Worm (Caenorhabditis elegans) whole organism, L1 larva: ENCODE measurements around the gene R09H10.7.

ENCODE experiments used
- C16A3.4 ChIP-seq: fragments of 150-350 bp; optimal IDR thresholded peaks from 2 replicates; lab custom pipeline; 2014; ENCODE audit warnings: missing biosample characterization, missing genetic modification characterization
- C34B4.2 ChIP-seq: sonication (generic microtip); optimal IDR thresholded peaks from 2 replicates; lab custom pipeline; 2017; ENCODE audit warnings: mild to moderate bottlenecking, missing genetic modification characterization, missing compliant biosample characterization
- Y116A8C.19 ChIP-seq: sonication (generic microtip); optimal IDR thresholded peaks from 2 replicates; lab custom pipeline; 2016; ENCODE audit warnings: missing compliant biosample characterization, missing genetic modification characterization, borderline replicate concordance
- aha-1 ChIP-seq: fragments of 150-350 bp; optimal IDR thresholded peaks from 2 replicates; lab custom pipeline; 2014; ENCODE audit warnings: missing biosample characterization, missing genetic modification characterization
- aly-2 ChIP-seq: fragments of 150-350 bp; optimal IDR thresholded peaks from 2 replicates; lab custom pipeline; 2014; ENCODE audit warnings: missing biosample characterization, missing genetic modification characterization
- ceh-8 ChIP-seq: fragments of 200-800 bp; sonication (Bioruptor generic); optimal IDR thresholded peaks from 2 replicates; lab custom pipeline; 2018; ENCODE audit warnings: mild to moderate bottlenecking, missing genetic modification characterization, moderate library complexity, missing compliant biosample characterization
- ceh-82 ChIP-seq, 3 experiments: fragments of 150-350 bp in 1 of 3; sonication (generic microtip) in 2 of 3; optimal IDR thresholded peaks; 2 replicates each; lab custom pipeline; 2014 to 2017; ENCODE audit warnings: missing biosample characterization in 3 of 3, missing genetic modification characterization in 3 of 3
- ceh-88 ChIP-seq: fragments of 200-800 bp; sonication (Bioruptor generic); IDR thresholded peaks from 2 replicates; pipeline ENCODE4 v1.3.6; 2022; ENCODE audit warnings: missing genetic modification characterization, missing compliant biosample characterization
- ces-1 ChIP-seq: fragments of 150-350 bp; optimal IDR thresholded peaks from 2 replicates; lab custom pipeline; 2014; ENCODE audit warnings: missing biosample characterization, missing genetic modification reagents, missing genetic modification characterization
- dsc-1 ChIP-seq: sonication (generic microtip); optimal IDR thresholded peaks from 2 replicates; lab custom pipeline; 2016; ENCODE audit warnings: mild to moderate bottlenecking, missing genetic modification characterization, missing compliant biosample characterization
- efl-1 ChIP-seq, 4 experiments: fragments of 150-350 bp; optimal IDR thresholded peaks in 3 of 4; peaks in 1 of 4; 1 replicate in 1 of 4; 2 replicates in 3 of 4; lab custom pipeline; 2014; ENCODE audit warnings: missing biosample characterization in 2 of 4, missing genetic modification characterization in 2 of 4, missing genetic modification reagents in 2 of 4
- egl-27 ChIP-seq, 2 experiments: fragments of 150-350 bp in 1 of 2; sonication (generic microtip); optimal IDR thresholded peaks; 3 replicates each; lab custom pipeline; 2017 to 2018; ENCODE audit warnings: missing biosample characterization in 2 of 2, missing genetic modification characterization in 2 of 2, missing genetic modification reagents in 2 of 2
- elt-2 ChIP-seq: sonication (generic microtip); optimal IDR thresholded peaks from 2 replicates; lab custom pipeline; 2016; ENCODE audit warnings: missing genetic modification characterization, mild to moderate bottlenecking, inconsistent platforms, missing compliant biosample characterization, missing genetic modification reagents
- elt-3 ChIP-seq, 6 experiments: fragments of 150-350 bp in 1 of 6; sonication (generic microtip); optimal IDR thresholded peaks; 2 replicates each; lab custom pipeline; 2017 to 2018; ENCODE audit warnings: missing biosample characterization in 6 of 6, missing genetic modification characterization in 6 of 6, inconsistent platforms in 1 of 6
- ets-5 ChIP-seq: fragments of 200-800 bp; sonication (Bioruptor generic); IDR thresholded peaks from 2 replicates; pipeline ENCODE4 v1.3.6; 2022; ENCODE audit warnings: missing genetic modification characterization, missing compliant biosample characterization
- fkh-4 ChIP-seq: sonication (generic microtip); optimal IDR thresholded peaks from 2 replicates; lab custom pipeline; 2016; ENCODE audit warnings: missing compliant biosample characterization, missing genetic modification characterization, borderline replicate concordance
- fkh-8 ChIP-seq: sonication (generic microtip); optimal IDR thresholded peaks from 2 replicates; lab custom pipeline; 2016; ENCODE audit warnings: mild to moderate bottlenecking, missing genetic modification characterization, missing compliant biosample characterization
- fos-1 ChIP-seq: fragments of 150-350 bp; optimal IDR thresholded peaks from 2 replicates; lab custom pipeline; 2014; ENCODE audit warnings: missing biosample characterization, missing genetic modification characterization
- grh-1 ChIP-seq: fragments of 200-800 bp; sonication (Bioruptor generic); IDR thresholded peaks from 2 replicates; pipeline ENCODE4 v1.3.6; 2022; ENCODE audit warnings: missing genetic modification reagents, missing genetic modification characterization, missing compliant biosample characterization
- hlh-4 ChIP-seq: sonication (generic microtip); optimal IDR thresholded peaks from 2 replicates; lab custom pipeline; 2016; ENCODE audit warnings: mild to moderate bottlenecking, missing genetic modification characterization, missing compliant biosample characterization
- irx-1 ChIP-seq: sonication (generic microtip); optimal IDR thresholded peaks from 2 replicates; lab custom pipeline; 2016; ENCODE audit warnings: missing genetic modification characterization, missing compliant biosample characterization
- jun-1 ChIP-seq: fragments of 150-350 bp; optimal IDR thresholded peaks from 2 replicates; lab custom pipeline; 2014; ENCODE audit warnings: missing biosample characterization, missing genetic modification reagents, missing genetic modification characterization
- lin-14 ChIP-seq: fragments of 200-800 bp; sonication (Bioruptor generic); optimal IDR thresholded peaks from 2 replicates; lab custom pipeline; 2018; ENCODE audit warnings: mild to moderate bottlenecking, missing genetic modification characterization, moderate library complexity, missing compliant biosample characterization
- mdl-1 ChIP-seq, 2 experiments: fragments of 150-350 bp; optimal IDR thresholded peaks; 2 replicates each; lab custom pipeline; 2014 to 2017; ENCODE audit warnings: missing biosample characterization in 2 of 2, missing genetic modification characterization in 2 of 2, inconsistent platforms in 1 of 2
- mef-2 ChIP-seq: fragments of 150-350 bp; optimal IDR thresholded peaks from 2 replicates; lab custom pipeline; 2014; ENCODE audit warnings: missing biosample characterization, missing genetic modification characterization
- mep-1 ChIP-seq: fragments of 150-350 bp; optimal IDR thresholded peaks from 2 replicates; lab custom pipeline; 2014; ENCODE audit warnings: missing biosample characterization, missing genetic modification characterization
- nhr-20 ChIP-seq: sonication (generic microtip); optimal IDR thresholded peaks from 2 replicates; lab custom pipeline; 2016; ENCODE audit warnings: mild to moderate bottlenecking, missing genetic modification characterization, missing compliant biosample characterization
- nhr-237 ChIP-seq: fragments of 150-350 bp; optimal IDR thresholded peaks from 2 replicates; lab custom pipeline; 2014; ENCODE audit warnings: missing biosample characterization, missing genetic modification characterization
- nhr-71 ChIP-seq: sonication (generic microtip); optimal IDR thresholded peaks from 2 replicates; lab custom pipeline; 2016; ENCODE audit warnings: mild to moderate bottlenecking, missing genetic modification characterization, moderate library complexity, missing compliant biosample characterization
- nhr-77 ChIP-seq: fragments of 150-350 bp; optimal IDR thresholded peaks from 2 replicates; lab custom pipeline; 2014; ENCODE audit warnings: missing biosample characterization, missing genetic modification characterization
- nhr-85 ChIP-seq: sonication (generic microtip); peaks from one replicate; lab custom pipeline; 2016; ENCODE audit warnings: missing genetic modification characterization, inconsistent platforms, missing compliant biosample characterization
- pag-3 ChIP-seq: sonication (generic microtip); optimal IDR thresholded peaks from 2 replicates; lab custom pipeline; 2017; ENCODE audit warnings: missing genetic modification characterization, mild to moderate bottlenecking, missing compliant biosample characterization, antibody characterized with exemption, borderline replicate concordance; ENCODE audit not compliant: insufficient read depth
- snu-23 ChIP-seq: sonication (generic microtip); optimal IDR thresholded peaks from 2 replicates; lab custom pipeline; 2016; ENCODE audit warnings: missing genetic modification characterization, missing compliant biosample characterization
- sptf-1 ChIP-seq: fragments of 150-350 bp; optimal IDR thresholded peaks from 2 replicates; lab custom pipeline; 2014; ENCODE audit warnings: missing biosample characterization, missing genetic modification characterization
- swsn-7 ChIP-seq: sonication (generic microtip); optimal IDR thresholded peaks from 2 replicates; lab custom pipeline; 2016; ENCODE audit warnings: missing genetic modification characterization, missing compliant biosample characterization
- tbx-2 ChIP-seq: sonication (generic microtip); optimal IDR thresholded peaks from 2 replicates; lab custom pipeline; 2016; ENCODE audit warnings: missing genetic modification characterization, missing compliant biosample characterization
- tlp-1 ChIP-seq: fragments of 150-350 bp; optimal IDR thresholded peaks from 2 replicates; lab custom pipeline; 2014; ENCODE audit warnings: missing biosample characterization, missing genetic modification characterization
- unc-130 ChIP-seq: fragments of 150-350 bp; optimal IDR thresholded peaks from 2 replicates; lab custom pipeline; 2017; ENCODE audit warnings: missing biosample characterization, missing genetic modification characterization, inconsistent platforms
- unc-30 ChIP-seq: sonication (generic microtip); optimal IDR thresholded peaks from 2 replicates; lab custom pipeline; 2017; ENCODE audit warnings: missing biosample characterization, missing genetic modification characterization
- unc-98 ChIP-seq: fragments of 200-800 bp; sonication (Bioruptor generic); IDR thresholded peaks from 2 replicates; pipeline ENCODE4 v1.3.6; 2022; ENCODE audit warnings: missing genetic modification characterization, missing compliant biosample characterization
- zag-1 ChIP-seq: fragments of 150-350 bp; optimal IDR thresholded peaks from 2 replicates; lab custom pipeline; 2014; ENCODE audit warnings: missing biosample characterization, missing genetic modification characterization
- ztf-4 ChIP-seq: fragments of 150-350 bp; optimal IDR thresholded peaks from 2 replicates; lab custom pipeline; 2014; ENCODE audit warnings: missing biosample characterization, missing genetic modification characterization

R09H10.7 gene

ce11 chrIV:10593570-10593969 lies 27.3 kb upstream of the R09H10.7 start, which contains the start of gene C43F9.7:
C43F9.7 (minus strand) TSS chrIV:10593670.
- TF ChIP-seq unc-98 (no peak), ces-1 (no peak), swsn-7 (tag; lab: Kevin White, UChicago) (no peak), dsc-1 (peak; percentile 24)

ce11 chrIV:10596505-10596904 lies 24.4 kb upstream of the R09H10.7 start, which contains the start of gene C43F9.11:
C43F9.11 (plus strand) TSS chrIV:10596805.
- TF ChIP-seq aly-2 (no peak), elt-2 (tag; lab: Kevin White, UChicago) (no peak), elt-3 (tag; optimal IDR thresholded peaks at IDR 0.05; lab: Kevin White, UChicago) (no peak), C16A3.4 (tag; lab: Kevin White, UChicago) (no peak), unc-130 (tag; lab: Kevin White, UChicago) (no peak), ceh-88 (GFP tag; lab: Robert Waterston, UW) (no peak), jun-1 (tag; lab: Kevin White, UChicago) (no peak), nhr-20 (no peak), fkh-8 (no peak), nhr-85 (no peak)

- TF ChIP-seq nhr-77 (tag; lab: Kevin White, UChicago) (no peak), ces-1 (no peak), lin-14 (no peak), aly-2 (no peak), Y116A8C.19 (tag; lab: Kevin White, UChicago) (no peak), irx-1 (tag; lab: Kevin White, UChicago) (no peak), ets-5 (GFP tag; lab: Robert Waterston, UW) (no peak), jun-1 (tag; lab: Kevin White, UChicago) (no peak), tlp-1 (tag; lab: Kevin White, UChicago) (no peak), fos-1 (tag; lab: Kevin White, UChicago) (no peak), C16A3.4 (tag; lab: Kevin White, UChicago) (no peak), nhr-237 (no peak), pag-3 (tag; lab: Kevin White, UChicago) (no peak), mef-2 (tag; lab: Kevin White, UChicago) (no peak), swsn-7 (tag; lab: Kevin White, UChicago) (no peak), unc-130 (tag; lab: Kevin White, UChicago) (no peak)
Observed at ce11 chrIV:10599983-10600382, 20.9 kb upstream of the R09H10.7 start, which contains the start of gene R09H10.1. R09H10.1 (plus strand) TSS chrIV:10600283.

- TF ChIP-seq zag-1 (no peak), aly-2 (no peak), tbx-2 (tag; lab: Kevin White, UChicago) (no peak), sptf-1 (tag; lab: Kevin White, UChicago) (no peak), fkh-4 (no peak), snu-23 (GFP tag; lab: Kevin White, UChicago) (no peak), unc-98 (no peak), mep-1 (tag; lab: Kevin White, UChicago) (no peak), egl-27 (tag; optimal IDR thresholded peaks at IDR 0.05; lab: Kevin White, UChicago) (no peak), ceh-82 (tag; optimal IDR thresholded peaks at IDR 0.05; lab: Kevin White, UChicago) (no peak), nhr-20 (no peak), unc-30 (tag; lab: Kevin White, UChicago) (no peak), ceh-8 (GFP tag; lab: Kevin White, UChicago) (no peak), swsn-7 (tag; lab: Kevin White, UChicago) (no peak)
Observed at ce11 chrIV:10602644-10603043, 18.3 kb upstream of the R09H10.7 start, which contains the start of gene R09H10.2. R09H10.2 (plus strand) TSS chrIV:10602944.

- TF ChIP-seq nhr-71 (tag; lab: Kevin White, UChicago) (no peak), grh-1 (GFP tag; lab: Robert Waterston, UW) (no peak), lin-14 (no peak), egl-27 (tag; optimal IDR thresholded peaks at IDR 0.05; lab: Kevin White, UChicago) (no peak), mdl-1 (tag; optimal IDR thresholded peaks at IDR 0.05; lab: Kevin White, UChicago) (no peak), ets-5 (GFP tag; lab: Robert Waterston, UW) (no peak), unc-30 (tag; lab: Kevin White, UChicago) (no peak), ztf-4 (no peak), aly-2 (no peak), ceh-8 (GFP tag; lab: Kevin White, UChicago) (no peak), snu-23 (GFP tag; lab: Kevin White, UChicago) (no peak), efl-1 (optimal IDR thresholded peaks at IDR 0.05; lab: Kevin White, UChicago) (no peak), efl-1 (GFP tag; optimal IDR thresholded peaks at IDR 0.05 in 1 of 2; lab: Kevin White, UChicago) (peak in 1 of 2 experiments; percentile 17), hlh-4 (tag; lab: Kevin White, UChicago) (no peak), C34B4.2 (tag; lab: Kevin White, UChicago) (no peak), elt-2 (tag; lab: Kevin White, UChicago) (peak; percentile 52), aha-1 (tag; lab: Kevin White, UChicago) (no peak)
Observed at ce11 chrIV:10606575-10607080, 14.3 kb upstream of the R09H10.7 start, which contains the start of gene R09H10.3. R09H10.3 (plus strand) TSS chrIV:10607030.
